Fruit fly (Drosophila melanogaster) whole organism, prepupa: Measurements from ENCODE around the gene eRF1.

Experiments used
- Blimp-1 ChIP-seq: fragments of 200-800 bp; sonication (Bioruptor generic); optimal IDR thresholded peaks from 3 replicates; lab custom pipeline; 2017; ENCODE audit warnings: missing biosample characterization, missing genetic modification characterization, mild to moderate bottlenecking, moderate library complexity, missing genetic modification reagents
- CG16779 ChIP-seq: fragments of 200-800 bp; sonication (Bioruptor generic); optimal IDR thresholded peaks from 3 replicates; lab custom pipeline; 2017; ENCODE audit warnings: missing biosample characterization, mild to moderate bottlenecking, missing genetic modification characterization
- CG32006 ChIP-seq: fragments of 200-800 bp; sonication (Bioruptor generic); optimal IDR thresholded peaks from 3 replicates; lab custom pipeline; 2017; ENCODE audit warnings: missing biosample characterization, mild to moderate bottlenecking, missing genetic modification characterization
- CG8632 ChIP-seq: fragments of 200-800 bp; sonication (Bioruptor generic); optimal IDR thresholded peaks from 3 replicates; lab custom pipeline; 2016; ENCODE audit warnings: missing biosample characterization, missing genetic modification characterization
- CG9139 ChIP-seq: fragments of 200-800 bp; sonication (Bioruptor generic); optimal IDR thresholded peaks from 3 replicates; lab custom pipeline; 2017; ENCODE audit warnings: missing biosample characterization, mild to moderate bottlenecking, missing genetic modification characterization
- Gug ChIP-seq: fragments of 200-800 bp; sonication (Bioruptor generic); IDR thresholded peaks from 2 replicates; pipeline ENCODE4 v1.3.6; 2022; ENCODE audit warnings: missing biosample characterization, missing genetic modification characterization
- fd59A ChIP-seq: fragments of 200-800 bp; sonication (Bioruptor generic); optimal IDR thresholded peaks from 2 replicates; lab custom pipeline; 2017; ENCODE audit warnings: missing biosample characterization, mild to moderate bottlenecking, missing genetic modification characterization, missing genetic modification reagents
- salr ChIP-seq, 2 experiments: fragments of 200-800 bp; sonication (Bioruptor generic); optimal IDR thresholded peaks; 3 replicates each; lab custom pipeline; 2016 to 2018; ENCODE audit warnings: missing biosample characterization in 2 of 2, missing genetic modification characterization in 2 of 2, mild to moderate bottlenecking in 1 of 2
- spab ChIP-seq: fragments of 200-800 bp; sonication (Bioruptor generic); optimal IDR thresholded peaks from 2 replicates; lab custom pipeline; 2017; ENCODE audit warnings: missing biosample characterization, mild to moderate bottlenecking, missing genetic modification characterization, missing genetic modification reagents
- svp ChIP-seq: fragments of 200-800 bp; sonication (Bioruptor generic); peaks from one replicate; lab custom pipeline; 2016; ENCODE audit warnings: missing biosample characterization, missing genetic modification characterization

DNA sequence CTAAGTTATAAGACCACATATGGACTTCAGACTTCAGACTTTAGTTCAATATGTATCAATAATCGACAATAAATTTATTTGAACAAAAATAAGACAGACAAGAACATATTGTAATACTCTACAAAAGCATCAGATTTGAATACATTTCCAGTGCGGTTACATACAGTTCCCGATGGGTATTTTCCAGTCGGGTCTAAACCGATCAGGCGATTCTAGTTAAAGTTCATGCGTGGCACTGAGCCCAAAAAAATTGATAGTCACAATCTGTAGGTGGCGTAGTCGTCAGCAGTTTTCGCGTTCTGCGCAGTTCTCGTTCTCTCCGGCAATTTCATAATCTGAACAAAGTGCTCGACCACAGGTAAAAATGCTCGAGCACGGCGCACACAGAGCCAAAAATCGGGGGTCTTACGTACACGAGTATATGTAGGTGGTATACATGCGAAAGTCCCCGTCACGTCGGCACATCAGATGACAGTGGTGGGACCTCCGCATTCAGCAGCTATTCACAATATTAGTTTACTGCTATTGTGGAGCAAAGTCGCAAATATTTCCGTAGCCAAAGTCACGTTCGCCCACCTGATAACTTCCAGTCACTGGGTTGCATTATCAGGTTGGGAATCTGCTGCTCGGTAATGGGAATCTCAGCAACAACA, 47.2 kb downstream of the eRF1 start:
- TF ChIP-seq Gug (GFP tag; lab: Robert Waterston, UW) (no peak), spab (no peak), CG9139 (GFP tag; lab: Kevin White, UChicago) (no peak), CG16779 (tag; lab: Kevin White, UChicago) (no peak), CG8632 (GFP tag; lab: Kevin White, UChicago) (no peak), fd59A (GFP tag; lab: Kevin White, UChicago) (no peak), salr (GFP tag; optimal IDR thresholded peaks at IDR 0.05; lab: Kevin White, UChicago) (no peak), svp (GFP tag; lab: Kevin White, UChicago) (peak; percentile 73), CG32006 (no peak), Blimp-1 (GFP tag; lab: Kevin White, UChicago) (no peak)
